Fruit fly (Drosophila melanogaster): ENCODE results near the gene TM9SF4.

Gene TM9SF4

DNA sequence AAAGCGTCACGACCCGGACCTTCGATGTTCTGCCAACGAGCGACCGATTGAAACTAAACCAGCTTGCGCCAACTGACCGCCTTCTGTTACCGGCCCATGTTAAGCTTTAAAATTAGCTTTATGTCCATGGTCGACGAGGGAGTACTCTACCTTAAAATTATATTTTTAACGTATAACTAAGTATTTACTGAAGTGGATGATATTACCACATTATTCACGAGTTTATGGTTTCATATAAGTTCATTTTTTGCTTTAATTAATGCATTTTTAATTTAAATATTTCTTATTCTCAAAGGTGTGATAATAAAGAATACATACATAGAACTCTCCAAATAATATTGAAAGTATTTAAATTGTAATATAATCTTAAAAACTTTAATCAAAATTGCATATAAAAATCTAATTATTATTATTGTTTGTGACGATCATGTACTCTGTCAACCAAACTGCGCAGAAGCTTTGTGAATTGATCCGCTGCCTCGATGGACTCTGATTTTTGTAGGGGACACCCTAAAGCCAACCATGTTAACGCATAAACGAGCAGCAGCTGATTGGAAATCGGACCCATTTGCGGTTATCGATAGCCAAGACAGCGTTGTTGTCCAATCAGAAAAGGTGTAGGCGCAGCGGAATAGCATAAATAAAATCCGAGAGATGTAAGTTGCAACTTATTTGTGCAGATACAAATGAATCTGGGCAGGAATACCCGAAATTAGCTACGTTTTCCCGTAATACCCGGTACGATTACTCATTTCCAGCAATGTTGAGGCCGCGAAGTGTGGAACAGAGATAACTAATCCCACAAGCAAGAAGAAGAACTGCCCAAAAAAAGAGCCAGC lies 33.6 kb downstream of the TM9SF4 start, which contains the start of the genes CG9008 and p38b (continued):
- peak; percentile 59 for TF ChIP-seq vvl (GFP tag; IDR thresholded peaks at IDR 0.05)
- no peak for TF ChIP-seq NK7.1 (GFP tag; optimal IDR thresholded peaks at IDR 0.05)
- no peak for TF ChIP-seq crol (GFP tag; IDR thresholded peaks at IDR 0.05)
- TF ChIP-seq CG2116 (GFP tag; optimal IDR thresholded peaks at IDR 0.05) = peak; percentile 74
- no peak for TF ChIP-seq cas (GFP tag; IDR thresholded peaks at IDR 0.05)
- TF ChIP-seq E2f1 (GFP tag; IDR thresholded peaks at IDR 0.05) = peak; percentile 60
- TF ChIP-seq CG6654 (GFP tag; optimal IDR thresholded peaks at IDR 0.05) = peak; percentile 64
- no peak for TF ChIP-seq CG1792 (GFP tag; optimal IDR thresholded peaks at IDR 0.05)
- TF ChIP-seq salm (tag; optimal IDR thresholded peaks at IDR 0.05) = peak; percentile 8
- TF ChIP-seq CG13894 (tag; optimal IDR thresholded peaks at IDR 0.05) = peak; percentile 48
- peak; percentile 30 for TF ChIP-seq CrebB (tag; optimal IDR thresholded peaks at IDR 0.05)
- peak; percentile 44 for TF ChIP-seq HLH54F (GFP tag; optimal IDR thresholded peaks at IDR 0.05)
- TF ChIP-seq CG7987 (GFP tag; optimal IDR thresholded peaks at IDR 0.05) = no peak
- TF ChIP-seq CoRest (tag; optimal IDR thresholded peaks at IDR 0.05) = peak; percentile 95
- TF ChIP-seq lilli (GFP tag; optimal IDR thresholded peaks at IDR 0.05) = peak; percentile 70
- no peak for TF ChIP-seq ara (GFP tag; IDR thresholded peaks at IDR 0.05)
- peak; percentile 5; the same call in 1 of the 2 replicates for TF ChIP-seq CG14667 (GFP tag; IDR thresholded peaks at IDR 0.05)
- peak; percentile 46 for TF ChIP-seq CG15696 (tag; optimal IDR thresholded peaks at IDR 0.05)
- TF ChIP-seq zf30C (GFP tag; optimal IDR thresholded peaks at IDR 0.05) = no peak
- TF ChIP-seq sob (GFP tag; IDR thresholded peaks at IDR 0.05) = peak; percentile 61
- peak; percentile 76 for TF ChIP-seq Deaf1 (tag; optimal IDR thresholded peaks at IDR 0.05)
- peak; percentile 88 for TF ChIP-seq CG10147 (GFP tag; optimal IDR thresholded peaks at IDR 0.05)
- TF ChIP-seq Poxn (GFP tag; IDR thresholded peaks at IDR 0.05) = no peak
- peak; percentile 19 for TF ChIP-seq Dad (GFP tag; optimal IDR thresholded peaks at IDR 0.05)
- peak; percentile 93 for TF ChIP-seq Meics (GFP tag; optimal IDR thresholded peaks at IDR 0.05)
- TF ChIP-seq CG12391 (tag; optimal IDR thresholded peaks at IDR 0.05) = peak; percentile 90
- no peak for TF ChIP-seq CG7745 (tag; optimal IDR thresholded peaks at IDR 0.05)
- no peak for TF ChIP-seq CG43689 (GFP tag; IDR thresholded peaks at IDR 0.05)
- TF ChIP-seq Awh (GFP tag; IDR thresholded peaks at IDR 0.05) = 0 out of 2 replicates have a peak, but pooled peaks have one; percentile 38
- TF ChIP-seq ato (GFP tag; IDR thresholded peaks at IDR 0.05; ENCODE audit: partially characterized antibody) = 0 out of 2 replicates have a peak, but pooled peaks have one; percentile 40
- TF ChIP-seq az2 (GFP tag; optimal IDR thresholded peaks at IDR 0.05) = peak; percentile 79
- peak; percentile 68 for TF ChIP-seq Rfx (GFP tag; IDR thresholded peaks at IDR 0.05)
- TF ChIP-seq CG12104 (GFP tag; optimal IDR thresholded peaks at IDR 0.05) = peak; percentile 90
- no peak for TF ChIP-seq Atf-2 (GFP tag; optimal IDR thresholded peaks at IDR 0.05)
- TF ChIP-seq peb (GFP tag; IDR thresholded peaks at IDR 0.05) = no peak
- no peak for TF ChIP-seq usp (GFP tag; optimal IDR thresholded peaks at IDR 0.05)
- TF ChIP-seq CG13287 (GFP tag; IDR thresholded peaks at IDR 0.05; ENCODE audit: partially characterized antibody) = peak; percentile 43
- TF ChIP-seq ewg (GFP tag; optimal IDR thresholded peaks at IDR 0.05) = peak; percentile 79
- peak; percentile 57 for TF ChIP-seq CG3847 (GFP tag; IDR thresholded peaks at IDR 0.05)
- peak; percentile 74 for TF ChIP-seq tap (tag; optimal IDR thresholded peaks at IDR 0.05)
- TF ChIP-seq lmd (GFP tag; IDR thresholded peaks at IDR 0.05) = peak; percentile 72
- peak; percentile 63; the same call in 2 of the 3 replicates for TF ChIP-seq Aef1 (GFP tag; IDR thresholded peaks at IDR 0.05)
- no peak for TF ChIP-seq HmgD (GFP tag; optimal IDR thresholded peaks at IDR 0.05)
- no peak for TF ChIP-seq Mes4 (GFP tag; optimal IDR thresholded peaks at IDR 0.05)
- peak; percentile 94 for TF ChIP-seq gem (tag; optimal IDR thresholded peaks at IDR 0.05)
- no peak for TF ChIP-seq pb (GFP tag; optimal IDR thresholded peaks at IDR 0.05)
- TF ChIP-seq CG11456 (GFP tag; IDR thresholded peaks at IDR 0.05) = peak; percentile 55; the same call in 2 of the 3 replicates
- no peak for TF ChIP-seq MTF-1 (GFP tag; optimal IDR thresholded peaks at IDR 0.05; ENCODE audit: borderline replicate concordance)
- peak; percentile 58 for TF ChIP-seq stwl (tag; optimal IDR thresholded peaks at IDR 0.05)
